Fruit fly (Drosophila melanogaster) whole organism, embryonic: ENCODE data around the gene CG15282.

Source experiments
- B-H1 ChIP-seq: fragments of 200-800 bp; sonication (Bioruptor generic); IDR thresholded peaks from 3 replicates; pipeline ENCODE4 v1.3.6; 2022; ENCODE audit warnings: missing biosample characterization, missing genetic modification characterization
- Bdp1 ChIP-seq: fragments of 200-800 bp; sonication (Bioruptor generic); optimal IDR thresholded peaks from 3 replicates; lab custom pipeline; 2016; ENCODE audit warnings: missing biosample characterization, missing genetic modification characterization
- CG10147 ChIP-seq: fragments of 200-800 bp; sonication (Bioruptor generic); optimal IDR thresholded peaks from 2 replicates; lab custom pipeline; 2019; ENCODE audit warnings: missing biosample characterization, mild to moderate bottlenecking, missing genetic modification characterization, moderate library complexity
- CG10565 ChIP-seq: fragments of 200-800 bp; sonication (Bioruptor generic); optimal IDR thresholded peaks from 3 replicates; lab custom pipeline; 2016; ENCODE audit warnings: missing biosample characterization, mild to moderate bottlenecking, missing genetic modification characterization
- CG11560 ChIP-seq: fragments of 200-800 bp; sonication (Bioruptor generic); IDR thresholded peaks from 3 replicates; pipeline ENCODE4 v1.3.6; 2022; ENCODE audit warnings: missing biosample characterization, missing genetic modification characterization
- CG11695 ChIP-seq: fragments of 200-800 bp; sonication (Bioruptor generic); IDR thresholded peaks from 3 replicates; pipeline ENCODE4 v1.3.6; 2022; ENCODE audit warnings: missing biosample characterization, missing genetic modification characterization
- CG12391 ChIP-seq: fragments of 200-800 bp; sonication (Bioruptor generic); optimal IDR thresholded peaks from 3 replicates; lab custom pipeline; 2018; ENCODE audit warnings: missing biosample characterization, mild to moderate bottlenecking, missing genetic modification characterization, moderate library complexity
- CG1602 ChIP-seq: fragments of 200-800 bp; sonication (Bioruptor generic); optimal IDR thresholded peaks from 3 replicates; lab custom pipeline; 2016; ENCODE audit warnings: missing biosample characterization, missing genetic modification characterization
- CG1603 ChIP-seq: fragments of 200-800 bp; sonication (Bioruptor generic); optimal IDR thresholded peaks from 2 replicates; lab custom pipeline; 2019; ENCODE audit warnings: missing biosample characterization, mild to moderate bottlenecking, missing genetic modification characterization, moderate library complexity
- CG17361 ChIP-seq: fragments of 200-800 bp; sonication (Bioruptor generic); IDR thresholded peaks from 3 replicates; pipeline ENCODE4 v1.3.6; 2022; ENCODE audit warnings: missing biosample characterization, missing genetic modification characterization
- CG1792 ChIP-seq: fragments of 200-800 bp; sonication (Bioruptor generic); optimal IDR thresholded peaks from 2 replicates; lab custom pipeline; 2016; ENCODE audit warnings: missing biosample characterization, missing genetic modification characterization
- CG32767 ChIP-seq: fragments of 200-800 bp; sonication (Bioruptor generic); IDR thresholded peaks from 2 replicates; pipeline ENCODE4 v1.3.6; 2022; ENCODE audit warnings: missing biosample characterization, missing genetic modification characterization
- CG42726 ChIP-seq: fragments of 200-800 bp; sonication (Bioruptor generic); IDR thresholded peaks from 2 replicates; pipeline ENCODE4 v1.3.6; 2022; ENCODE audit warnings: missing biosample characterization, missing genetic modification characterization; ENCODE audit not compliant: partially characterized antibody
- CG43689 ChIP-seq: fragments of 200-800 bp; sonication (Bioruptor generic); IDR thresholded peaks from 2 replicates; pipeline ENCODE4 v1.3.6; 2022; ENCODE audit warnings: missing biosample characterization, missing genetic modification characterization
- CG4730 ChIP-seq: fragments of 200-800 bp; sonication (Bioruptor generic); IDR thresholded peaks from 2 replicates; pipeline ENCODE4 v1.3.6; 2022; ENCODE audit warnings: missing biosample characterization, missing genetic modification characterization
- CG6175 ChIP-seq: fragments of 200-800 bp; sonication (Bioruptor generic); IDR thresholded peaks from 3 replicates; pipeline ENCODE4 v1.3.6; 2022; ENCODE audit warnings: missing biosample characterization, missing genetic modification characterization
- CG8359 ChIP-seq: fragments of 200-800 bp; sonication (Bioruptor generic); optimal IDR thresholded peaks from 2 replicates; lab custom pipeline; 2017; ENCODE audit warnings: missing biosample characterization, mild to moderate bottlenecking, missing genetic modification characterization, borderline replicate concordance
- D ChIP-seq, 2 experiments: fragments of 200-800 bp in 1 of 2; fragments of >200 bp in 1 of 2; sonication (Bioruptor generic) in 1 of 2; optimal IDR thresholded peaks; 2 replicates in 1 of 2; 3 replicates in 1 of 2; lab custom pipeline; 2017; ENCODE audit warnings: mild to moderate bottlenecking in 1 of 2, missing biosample characterization in 1 of 2, missing genetic modification characterization in 1 of 2, missing genetic modification reagents in 1 of 2
- D19B ChIP-seq: fragments of 200-800 bp; sonication (Bioruptor generic); optimal IDR thresholded peaks from 2 replicates; lab custom pipeline; 2017; ENCODE audit warnings: missing biosample characterization, mild to moderate bottlenecking, missing genetic modification characterization
- Dek ChIP-seq: fragments of 200-800 bp; sonication (Bioruptor generic); optimal IDR thresholded peaks from 3 replicates; lab custom pipeline; 2019; ENCODE audit warnings: missing biosample characterization, mild to moderate bottlenecking, missing genetic modification characterization, moderate library complexity
- Dip2 ChIP-seq: fragments of 200-800 bp; sonication (Bioruptor generic); IDR thresholded peaks from 2 replicates; pipeline ENCODE4 v1.3.6; 2022; ENCODE audit warnings: missing biosample characterization, missing genetic modification characterization
- Dip3 ChIP-seq: fragments of 200-800 bp; sonication (Bioruptor generic); optimal IDR thresholded peaks from 3 replicates; lab custom pipeline; 2016; ENCODE audit warnings: missing biosample characterization, missing genetic modification characterization
- ERR ChIP-seq: fragments of 200-800 bp; sonication (Bioruptor generic); optimal IDR thresholded peaks from 2 replicates; lab custom pipeline; 2016; ENCODE audit warnings: missing biosample characterization, missing genetic modification characterization
- Ets97D ChIP-seq: fragments of 200-800 bp; sonication (Bioruptor generic); optimal IDR thresholded peaks from 3 replicates; lab custom pipeline; 2016; ENCODE audit warnings: missing biosample characterization, missing genetic modification characterization
- HmgD ChIP-seq: fragments of 200-800 bp; sonication (Bioruptor generic); optimal IDR thresholded peaks from 3 replicates; lab custom pipeline; 2016; ENCODE audit warnings: missing biosample characterization, missing genetic modification characterization
- Jarid2 ChIP-seq: fragments of 200-800 bp; sonication (Bioruptor generic); optimal IDR thresholded peaks from 3 replicates; lab custom pipeline; 2017; ENCODE audit warnings: mild to moderate bottlenecking, missing biosample characterization, missing genetic modification reagents, missing genetic modification characterization
- NC2β ChIP-seq: fragments of 200-800 bp; sonication (Bioruptor generic); optimal IDR thresholded peaks from 2 replicates; lab custom pipeline; 2016; ENCODE audit warnings: missing biosample characterization, missing genetic modification characterization
- Nf-YA ChIP-seq: fragments of 200-800 bp; sonication (Bioruptor generic); IDR thresholded peaks from 2 replicates; pipeline ENCODE4 v1.3.6; 2022; ENCODE audit warnings: missing biosample characterization, missing genetic modification characterization
- NfI ChIP-seq: fragments of 200-800 bp; sonication (Bioruptor generic); optimal IDR thresholded peaks from 3 replicates; lab custom pipeline; 2018; ENCODE audit warnings: missing biosample characterization, mild to moderate bottlenecking, missing genetic modification characterization, moderate library complexity
- Oaz ChIP-seq: fragments of 200-800 bp; sonication (Bioruptor generic); IDR thresholded peaks from 2 replicates; pipeline ENCODE4 v1.3.6; 2022; ENCODE audit warnings: missing biosample characterization, missing genetic modification characterization
- Oli ChIP-seq: fragments of 200-800 bp; sonication (Bioruptor generic); optimal IDR thresholded peaks from 2 replicates; lab custom pipeline; 2018; ENCODE audit warnings: missing biosample characterization, mild to moderate bottlenecking, missing genetic modification characterization, moderate library complexity
- Sin3A ChIP-seq: fragments of >200 bp; optimal IDR thresholded peaks from 2 replicates; lab custom pipeline; 2018
- Spps ChIP-seq: fragments of 200-800 bp; sonication (Bioruptor generic); optimal IDR thresholded peaks from 2 replicates; lab custom pipeline; 2018; ENCODE audit warnings: missing biosample characterization, mild to moderate bottlenecking, missing genetic modification characterization
- caup ChIP-seq: fragments of 200-800 bp; sonication (Bioruptor generic); optimal IDR thresholded peaks from 3 replicates; lab custom pipeline; 2017; ENCODE audit warnings: missing biosample characterization, mild to moderate bottlenecking, missing genetic modification characterization, moderate library complexity; ENCODE audit not compliant: severe bottlenecking
- chm ChIP-seq: fragments of 200-800 bp; sonication (Bioruptor generic); IDR thresholded peaks from 2 replicates; pipeline ENCODE4 v1.3.6; 2022; ENCODE audit warnings: missing biosample characterization, missing genetic modification characterization
- corto ChIP-seq: fragments of 200-800 bp; sonication (Bioruptor generic); optimal IDR thresholded peaks from 2 replicates; lab custom pipeline; 2016; ENCODE audit warnings: missing biosample characterization, mild to moderate bottlenecking, missing genetic modification characterization, moderate library complexity
- eve ChIP-seq, 2 experiments: fragments of >200 bp; optimal IDR thresholded peaks; 2 replicates each; lab custom pipeline; 2017; ENCODE audit warnings: missing biosample characterization in 2 of 2, missing genetic modification characterization in 2 of 2
- fd64A ChIP-seq: fragments of 200-800 bp; sonication (Bioruptor generic); optimal IDR thresholded peaks from 3 replicates; lab custom pipeline; 2018; ENCODE audit warnings: missing biosample characterization, mild to moderate bottlenecking, missing genetic modification characterization
- gce ChIP-seq: fragments of 200-800 bp; sonication (Bioruptor generic); IDR thresholded peaks from 3 replicates; pipeline ENCODE4 v1.3.6; 2022; ENCODE audit warnings: missing biosample characterization, missing genetic modification characterization
- h ChIP-seq: fragments of >200 bp; optimal IDR thresholded peaks from 2 replicates; lab custom pipeline; 2017
- kni ChIP-seq: fragments of 200-800 bp; sonication (Bioruptor generic); optimal IDR thresholded peaks from 3 replicates; lab custom pipeline; 2017; ENCODE audit warnings: mild to moderate bottlenecking, missing biosample characterization, missing genetic modification reagents, missing genetic modification characterization
- lbe ChIP-seq: fragments of 200-800 bp; sonication (Bioruptor generic); optimal IDR thresholded peaks from 2 replicates; lab custom pipeline; 2016; ENCODE audit warnings: missing biosample characterization, mild to moderate bottlenecking, missing genetic modification characterization
- onecut ChIP-seq: fragments of 200-800 bp; sonication (Bioruptor generic); IDR thresholded peaks from 2 replicates; pipeline ENCODE4 v1.3.6; 2022; ENCODE audit warnings: missing biosample characterization, missing genetic modification characterization
- pan ChIP-seq, 4 experiments: fragments of >200 bp in 3 of 4; fragments of 200-800 bp in 1 of 4; sonication (Bioruptor generic) in 1 of 4; optimal IDR thresholded peaks in 3 of 4; IDR thresholded peaks in 1 of 4; 2 replicates each; pipeline versions ENCODE4 v1.3.6 to Lab custom; 2017 to 2022; ENCODE audit warnings: missing biosample characterization in 2 of 4, missing genetic modification characterization in 2 of 4, mixed read lengths in 1 of 4
- prd ChIP-seq, 3 experiments: fragments of >200 bp in 2 of 3; fragments of 200-800 bp in 1 of 3; sonication (Bioruptor generic) in 1 of 3; optimal IDR thresholded peaks in 2 of 3; IDR thresholded peaks in 1 of 3; 2 replicates in 2 of 3; 3 replicates in 1 of 3; pipeline versions ENCODE4 v1.3.6 to Lab custom; 2017 to 2022; ENCODE audit warnings: missing biosample characterization in 1 of 3, missing genetic modification characterization in 1 of 3
- schlank ChIP-seq: fragments of 200-800 bp; sonication (Bioruptor generic); optimal IDR thresholded peaks from 2 replicates; lab custom pipeline; 2018; ENCODE audit warnings: missing biosample characterization, mild to moderate bottlenecking, missing genetic modification characterization
- sens ChIP-seq: fragments of 200-800 bp; sonication (Bioruptor generic); peaks from one replicate; lab custom pipeline; 2016; ENCODE audit warnings: missing biosample characterization, missing genetic modification characterization
- slou ChIP-seq: fragments of 200-800 bp; sonication (Bioruptor generic); optimal IDR thresholded peaks from 3 replicates; lab custom pipeline; 2016; ENCODE audit warnings: missing biosample characterization, missing genetic modification characterization
- so ChIP-seq: fragments of 200-800 bp; sonication (Bioruptor generic); IDR thresholded peaks from 3 replicates; pipeline ENCODE4 v1.3.6; 2022; ENCODE audit warnings: missing biosample characterization, missing genetic modification characterization
- tio ChIP-seq: fragments of 200-800 bp; sonication (Bioruptor generic); optimal IDR thresholded peaks from 2 replicates; lab custom pipeline; 2017; ENCODE audit warnings: missing biosample characterization, missing genetic modification characterization, inconsistent platforms

Gene CG15282

DNA sequence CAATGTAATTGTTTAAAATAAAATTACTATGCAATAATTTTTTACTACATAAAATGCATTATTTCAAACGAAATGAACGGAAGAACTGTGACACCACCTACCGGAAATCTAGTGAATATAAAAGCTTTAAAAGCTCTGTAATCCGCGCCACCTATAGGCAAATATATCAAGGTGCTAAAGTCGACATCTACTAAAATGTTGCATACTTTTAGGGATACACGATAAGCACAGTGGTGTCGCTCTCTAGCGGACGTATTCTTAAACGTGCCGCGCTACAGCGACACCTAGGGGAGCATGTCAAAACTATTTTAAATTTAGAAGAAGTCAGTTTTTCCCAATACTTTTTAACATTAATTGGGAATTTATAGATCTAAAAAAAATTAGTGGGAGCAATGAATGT is 6.1 kb upstream of the CG15282 start (continued):
- TF ChIP-seq caup (GFP tag; lab: Kevin White, UChicago) (peak; percentile 82), h (no peak), NC2β (peak; percentile 75), ERR (GFP tag; lab: Kevin White, UChicago) (peak; percentile 27), tio (GFP tag; lab: Kevin White, UChicago) (peak; percentile 15), CG11560 (no peak), NfI (GFP tag; lab: Kevin White, UChicago) (peak; percentile 81), Dek (tag; lab: Kevin White, UChicago) (peak; percentile 16), CG8359 (GFP tag; lab: Kevin White, UChicago) (peak; percentile 61), Bdp1 (GFP tag; lab: Kevin White, UChicago) (peak; percentile 42), CG12391 (peak; percentile 36), D (optimal IDR thresholded peaks at IDR 0.05; lab: Kevin White, UChicago) (no peak), D (GFP tag; optimal IDR thresholded peaks at IDR 0.05; lab: Kevin White, UChicago) (peak; percentile 43), CG42726 (no peak), CG4730 (peak; percentile 44), Jarid2 (peak; percentile 39), B-H1 (peak; percentile 54), Sin3A (lab: Kevin White, UChicago) (no peak), fd64A (GFP tag; lab: Kevin White, UChicago) (no peak), so (peak; percentile 35; the same call in 1 of the 3 replicates), Spps (tag; lab: Kevin White, UChicago) (peak; percentile 16), CG32767 (GFP tag; lab: Robert Waterston, UW) (no peak), Oli (tag; lab: Kevin White, UChicago) (peak; percentile 15), pan (optimal IDR thresholded peaks at IDR 0.05; lab: Kevin White, UChicago) (no peak), pan (GFP tag; optimal IDR thresholded peaks at IDR 0.05 in 1 of 2, IDR thresholded peaks at IDR 0.05 in 1 of 2) (peak in 1 of 2 experiments; percentile 77), gce (no peak), slou (GFP tag; lab: Kevin White, UChicago) (peak; percentile 39), onecut (GFP tag; lab: Robert Waterston, UW) (peak; percentile 84), eve (GFP tag; optimal IDR thresholded peaks at IDR 0.05; lab: Kevin White, UChicago) (no peak), Dip2 (GFP tag; lab: Robert Waterston, UW) (peak; percentile 60), D19B (GFP tag; lab: Kevin White, UChicago) (peak; percentile 4), kni (GFP tag; lab: Kevin White, UChicago) (peak; percentile 2), CG1603 (peak; percentile 51), sens (GFP tag; lab: Kevin White, UChicago) (peak; percentile 87), CG17361 (GFP tag; lab: Robert Waterston, UW) (peak; percentile 67; the same call in 2 of the 3 replicates), corto (no peak), CG10565 (GFP tag; lab: Kevin White, UChicago) (peak; percentile 27), Dip3 (GFP tag; lab: Kevin White, UChicago) (peak; percentile 46), CG11695 (GFP tag; lab: Robert Waterston, UW) (0 out of 3 replicates have a peak, but pooled peaks have one; percentile 48), Oaz (GFP tag; lab: Robert Waterston, UW) (peak; percentile 47; the same call in 1 of the 2 replicates), CG10147 (GFP tag; lab: Kevin White, UChicago) (no peak), Nf-YA (GFP tag; lab: Robert Waterston, UW) (peak; percentile 42; the same call in 1 of the 2 replicates), CG1602 (GFP tag; lab: Kevin White, UChicago) (peak; percentile 85), CG1792 (GFP tag; lab: Kevin White, UChicago) (peak; percentile 71), schlank (tag; lab: Kevin White, UChicago) (no peak), chm (GFP tag; lab: Robert Waterston, UW) (no peak), HmgD (GFP tag; lab: Kevin White, UChicago) (peak; percentile 59), lbe (GFP tag; lab: Kevin White, UChicago) (no peak), Ets97D (GFP tag; lab: Kevin White, UChicago) (peak; percentile 48), CG6175 (0 out of 3 replicates have a peak, but pooled peaks have one; percentile 29), prd (optimal IDR thresholded peaks at IDR 0.05; lab: Kevin White, UChicago) (peak in 1 of 2 experiments; percentile 84), prd (GFP tag; IDR thresholded peaks at IDR 0.05; lab: Robert Waterston, UW) (peak; percentile 84), CG43689 (GFP tag; lab: Robert Waterston, UW) (no peak)
